Worm (Caenorhabditis elegans) whole organism, L2 larva: ENCODE results near the gene C44B12.3.

Experiments
- C34F6.9 ChIP-seq: fragments of 150-350 bp; optimal IDR thresholded peaks from 2 replicates; lab custom pipeline; 2014; ENCODE audit warnings: missing biosample characterization, missing genetic modification characterization
- F13H6.1 ChIP-seq: sonication (generic microtip); optimal IDR thresholded peaks from 2 replicates; lab custom pipeline; 2016; ENCODE audit warnings: missing genetic modification characterization, missing compliant biosample characterization
- Y55F3AM.14 ChIP-seq: fragments of 200-800 bp; sonication (Bioruptor generic); optimal IDR thresholded peaks from 2 replicates; lab custom pipeline; 2018; ENCODE audit warnings: mild to moderate bottlenecking, missing genetic modification characterization, missing compliant biosample characterization
- ZK546.5 ChIP-seq: sonication (generic microtip); optimal IDR thresholded peaks from 2 replicates; lab custom pipeline; 2017; ENCODE audit warnings: missing biosample characterization, missing genetic modification characterization
- alr-1 ChIP-seq: fragments of 150-350 bp; optimal IDR thresholded peaks from 2 replicates; lab custom pipeline; 2014; ENCODE audit warnings: missing biosample characterization, missing genetic modification characterization
- aly-2 ChIP-seq: fragments of 150-350 bp; optimal IDR thresholded peaks from 2 replicates; lab custom pipeline; 2014; ENCODE audit warnings: missing biosample characterization, missing genetic modification characterization
- ama-1 ChIP-seq: fragments of 150-350 bp; optimal IDR thresholded peaks from 2 replicates; lab custom pipeline; 2018; ENCODE audit warnings: inconsistent platforms
- ceh-16 ChIP-seq: fragments of 150-350 bp; optimal IDR thresholded peaks from 2 replicates; lab custom pipeline; 2014; ENCODE audit warnings: missing biosample characterization, missing genetic modification characterization
- dmd-4 ChIP-seq: sonication (generic microtip); optimal IDR thresholded peaks from 2 replicates; lab custom pipeline; 2017; ENCODE audit warnings: missing biosample characterization, missing genetic modification characterization
- egl-27 ChIP-seq: sonication (generic microtip); optimal IDR thresholded peaks from 3 replicates; lab custom pipeline; 2017; ENCODE audit warnings: missing biosample characterization, missing genetic modification reagents, missing genetic modification characterization
- elt-1 ChIP-seq: fragments of 150-350 bp; optimal IDR thresholded peaks from 2 replicates; lab custom pipeline; 2014; ENCODE audit warnings: missing biosample characterization, missing genetic modification characterization
- elt-3 ChIP-seq: sonication (generic microtip); optimal IDR thresholded peaks from 2 replicates; lab custom pipeline; 2017; ENCODE audit warnings: missing biosample characterization, missing genetic modification characterization
- fos-1 ChIP-seq: fragments of 150-350 bp; optimal IDR thresholded peaks from 2 replicates; lab custom pipeline; 2014; ENCODE audit warnings: missing biosample characterization, missing genetic modification characterization
- gmeb-1 ChIP-seq: fragments of 150-350 bp; optimal IDR thresholded peaks from 2 replicates; lab custom pipeline; 2014; ENCODE audit warnings: missing biosample characterization, missing genetic modification characterization
- lin-11 ChIP-seq: fragments of 150-350 bp; sonication (generic microtip); optimal IDR thresholded peaks from 2 replicates; lab custom pipeline; 2014; ENCODE audit warnings: missing biosample characterization, missing genetic modification characterization, inconsistent platforms, mixed read lengths
- lin-39 ChIP-seq: fragments of 150-350 bp; optimal IDR thresholded peaks from 2 replicates; lab custom pipeline; 2014; ENCODE audit warnings: missing biosample characterization, missing genetic modification reagents, missing genetic modification characterization
- lsy-2 ChIP-seq, 2 experiments: fragments of 150-350 bp in 1 of 2; sonication (generic microtip) in 1 of 2; optimal IDR thresholded peaks; 2 replicates each; lab custom pipeline; 2014 to 2017; ENCODE audit warnings: missing biosample characterization in 2 of 2, missing genetic modification characterization in 2 of 2
- mab-5 ChIP-seq: fragments of 150-350 bp; optimal IDR thresholded peaks from 2 replicates; lab custom pipeline; 2014; ENCODE audit warnings: missing biosample characterization, missing genetic modification characterization
- mbf-1 ChIP-seq: sonication (generic microtip); optimal IDR thresholded peaks from 2 replicates; lab custom pipeline; 2017; ENCODE audit warnings: missing biosample characterization, missing genetic modification characterization
- mdl-1 ChIP-seq, 2 experiments: fragments of 150-350 bp in 1 of 2; sonication (generic microtip) in 1 of 2; optimal IDR thresholded peaks; 2 replicates each; lab custom pipeline; 2017; ENCODE audit warnings: missing biosample characterization in 2 of 2, missing genetic modification characterization in 2 of 2
- nhr-11 ChIP-seq: fragments of 150-350 bp; optimal IDR thresholded peaks from 2 replicates; lab custom pipeline; 2014; ENCODE audit warnings: missing biosample characterization, missing genetic modification characterization
- nhr-129 ChIP-seq: fragments of 150-350 bp; optimal IDR thresholded peaks from 2 replicates; lab custom pipeline; 2014; ENCODE audit warnings: missing biosample characterization, missing genetic modification characterization
- nhr-21 ChIP-seq: fragments of 150-350 bp; optimal IDR thresholded peaks from 2 replicates; lab custom pipeline; 2014; ENCODE audit warnings: missing biosample characterization, missing genetic modification characterization
- nhr-23 ChIP-seq: fragments of 150-350 bp; optimal IDR thresholded peaks from 2 replicates; lab custom pipeline; 2014; ENCODE audit warnings: missing biosample characterization, missing genetic modification reagents, missing genetic modification characterization
- nhr-25 ChIP-seq: fragments of 150-350 bp; sonication (generic microtip); optimal IDR thresholded peaks from 3 replicates; lab custom pipeline; 2014; ENCODE audit warnings: missing biosample characterization, missing genetic modification characterization
- nhr-6 ChIP-seq: fragments of 150-350 bp; optimal IDR thresholded peaks from 2 replicates; lab custom pipeline; 2014; ENCODE audit warnings: missing biosample characterization, missing genetic modification characterization
- nhr-77 ChIP-seq: fragments of 150-350 bp; optimal IDR thresholded peaks from 2 replicates; lab custom pipeline; 2014; ENCODE audit warnings: missing biosample characterization, missing genetic modification characterization
- peb-1 ChIP-seq: fragments of 150-350 bp; optimal IDR thresholded peaks from 2 replicates; lab custom pipeline; 2014; ENCODE audit warnings: missing biosample characterization, missing genetic modification characterization
- sem-4 ChIP-seq: fragments of 150-350 bp; optimal IDR thresholded peaks from 2 replicates; lab custom pipeline; 2014; ENCODE audit warnings: missing biosample characterization, missing genetic modification reagents, missing genetic modification characterization
- sma-9 ChIP-seq, 2 experiments: fragments of 150-350 bp in 1 of 2; sonication (generic microtip) in 1 of 2; optimal IDR thresholded peaks; 2 replicates each; lab custom pipeline; 2014 to 2016; ENCODE audit warnings: missing genetic modification characterization in 2 of 2, mild to moderate bottlenecking in 1 of 2, missing biosample characterization in 1 of 2, missing compliant biosample characterization in 1 of 2, missing genetic modification reagents in 1 of 2, moderate library complexity in 1 of 2
- unc-39 ChIP-seq: fragments of 150-350 bp; optimal IDR thresholded peaks from 2 replicates; lab custom pipeline; 2014; ENCODE audit warnings: missing biosample characterization, missing genetic modification characterization
- unc-55 ChIP-seq: fragments of 150-350 bp; sonication (generic microtip); optimal IDR thresholded peaks from 3 replicates; lab custom pipeline; 2014; ENCODE audit warnings: missing biosample characterization, missing genetic modification reagents, missing genetic modification characterization
- unc-62 ChIP-seq: fragments of 150-350 bp; optimal IDR thresholded peaks from 2 replicates; lab custom pipeline; 2014; ENCODE audit warnings: missing biosample characterization, missing genetic modification reagents, missing genetic modification characterization
- zag-1 ChIP-seq: fragments of 150-350 bp; optimal IDR thresholded peaks from 2 replicates; lab custom pipeline; 2014; ENCODE audit warnings: missing biosample characterization, missing genetic modification characterization
- ztf-1 ChIP-seq: fragments of 200-800 bp; sonication (Bioruptor generic); conservative IDR thresholded peaks from 2 replicates; pipeline ENCODE4 v1.3.6; 2022; ENCODE audit warnings: missing genetic modification characterization, missing compliant biosample characterization
- ztf-11 ChIP-seq: sonication (generic microtip); optimal IDR thresholded peaks from 2 replicates; lab custom pipeline; 2017; ENCODE audit warnings: missing biosample characterization, missing genetic modification characterization

The C44B12.3 gene

DNA sequence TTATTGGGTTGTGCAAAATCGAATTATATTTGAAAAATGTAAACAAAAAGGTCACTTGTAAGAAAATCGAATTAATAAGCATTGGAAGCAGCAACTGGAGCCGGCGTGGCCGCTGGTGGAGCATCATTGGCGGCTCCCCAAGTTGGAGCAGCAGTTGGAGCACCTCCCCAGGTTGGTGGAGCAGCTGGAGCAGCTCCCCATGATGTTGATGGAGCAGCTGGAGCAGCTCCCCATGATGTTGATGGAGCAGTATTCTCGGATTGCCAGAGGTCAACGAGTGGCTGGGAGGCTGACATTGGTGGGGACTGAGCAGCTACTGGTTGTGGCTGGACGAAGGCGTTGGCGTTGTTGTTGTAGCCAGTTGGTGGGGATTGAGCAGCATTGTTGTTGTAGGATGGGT is 16.9 kb downstream of the C44B12.3 start:
- TF ChIP-seq aly-2, result no peak
- no peak for TF ChIP-seq ZK546.5 (tag; lab: Kevin White, UChicago)
- no peak for TF ChIP-seq ztf-11
- no peak for TF ChIP-seq lin-39 (tag; lab: Kevin White, UChicago)
- TF ChIP-seq Y55F3AM.14 (GFP tag; lab: Kevin White, UChicago), result no peak
- no peak for TF ChIP-seq mbf-1 (tag; lab: Kevin White, UChicago)
- TF ChIP-seq sma-9 (GFP tag; optimal IDR thresholded peaks at IDR 0.05; lab: Kevin White, UChicago), result no peak
- TF ChIP-seq sma-9 (tag; optimal IDR thresholded peaks at IDR 0.05; lab: Kevin White, UChicago), result no peak
- TF ChIP-seq lsy-2 (tag; optimal IDR thresholded peaks at IDR 0.05; lab: Kevin White, UChicago), result no peak
- TF ChIP-seq mdl-1 (tag; optimal IDR thresholded peaks at IDR 0.05; lab: Kevin White, UChicago), result no peak
- no peak for TF ChIP-seq nhr-129 (tag; lab: Kevin White, UChicago)
- TF ChIP-seq dmd-4 (tag; lab: Kevin White, UChicago), result no peak
- TF ChIP-seq C34F6.9 (tag; lab: Kevin White, UChicago), result no peak
- no peak for TF ChIP-seq fos-1 (tag; lab: Kevin White, UChicago)
- TF ChIP-seq nhr-25 (tag; lab: Kevin White, UChicago), result no peak
- no peak for TF ChIP-seq peb-1
- no peak for TF ChIP-seq ztf-1 (GFP tag; lab: Robert Waterston, UW)
- no peak for TF ChIP-seq zag-1 (tag; lab: Kevin White, UChicago)
- no peak for TF ChIP-seq alr-1 (tag; lab: Kevin White, UChicago)
- TF ChIP-seq mab-5 (tag; lab: Kevin White, UChicago), result no peak

DNA sequence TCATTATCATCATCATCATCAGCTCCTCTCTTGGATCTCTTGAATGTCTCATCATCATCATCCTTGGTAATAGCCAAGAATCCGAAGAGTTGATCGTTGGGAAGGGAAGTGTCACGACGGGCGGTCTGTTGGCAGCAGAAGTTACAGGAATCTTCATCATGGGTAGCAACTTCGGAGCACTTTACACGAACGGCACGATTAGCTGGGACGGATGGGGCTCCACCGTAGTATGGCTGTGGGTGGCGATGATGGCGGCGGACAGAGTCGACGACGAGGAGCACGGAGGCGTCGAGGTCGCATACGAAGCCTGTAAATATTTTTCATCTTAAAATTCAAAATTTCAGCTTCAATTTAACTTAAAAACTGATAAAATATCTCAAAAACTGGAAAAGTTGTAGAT is 18.8 kb downstream of the C44B12.3 start:
- TF ChIP-seq gmeb-1, result no peak
- no peak for TF ChIP-seq unc-62 (GFP tag; lab: Kevin White, UChicago)
- no peak for TF ChIP-seq nhr-129 (tag; lab: Kevin White, UChicago)
- no peak for TF ChIP-seq sem-4
- no peak for TF ChIP-seq mab-5 (tag; lab: Kevin White, UChicago)
- TF ChIP-seq nhr-6 (tag; lab: Kevin White, UChicago), result no peak
- no peak for TF ChIP-seq nhr-25 (tag; lab: Kevin White, UChicago)
- TF ChIP-seq lin-11 (tag; lab: Kevin White, UChicago), result no peak
- TF ChIP-seq dmd-4 (tag; lab: Kevin White, UChicago), result no peak
- no peak for TF ChIP-seq ZK546.5 (tag; lab: Kevin White, UChicago)
- TF ChIP-seq nhr-77 (tag; lab: Kevin White, UChicago), result no peak
- no peak for TF ChIP-seq egl-27
- no peak for TF ChIP-seq peb-1
- TF ChIP-seq unc-55, result no peak
- no peak for TF ChIP-seq unc-39 (tag; lab: Kevin White, UChicago)
- no peak for TF ChIP-seq ztf-11
- no peak for TF ChIP-seq nhr-23 (tag; lab: Kevin White, UChicago)
- TF ChIP-seq, all 48 proteins: peak for 0

- no peak for TF ChIP-seq aly-2
- TF ChIP-seq mab-5 (tag; lab: Kevin White, UChicago), result no peak
- TF ChIP-seq alr-1 (tag; lab: Kevin White, UChicago), result no peak
- no peak for TF ChIP-seq Y55F3AM.14 (GFP tag; lab: Kevin White, UChicago)
- no peak for TF ChIP-seq nhr-21 (tag; lab: Kevin White, UChicago)
- TF ChIP-seq nhr-11, result no peak
- no peak for TF ChIP-seq lsy-2 (tag; optimal IDR thresholded peaks at IDR 0.05; lab: Kevin White, UChicago)
- no peak for TF ChIP-seq unc-62 (GFP tag; lab: Kevin White, UChicago)
- TF ChIP-seq unc-55, result no peak
- no peak for TF ChIP-seq ZK546.5 (tag; lab: Kevin White, UChicago)
- TF ChIP-seq ztf-1 (GFP tag; lab: Robert Waterston, UW), result no peak
- no peak for TF ChIP-seq elt-1 (tag; lab: Kevin White, UChicago)
Measured at ce11 chrIV:1124741-1125140, 20.2 kb downstream of the C44B12.3 start, which contains the start of gene perm-4. Gene perm-4 (minus strand): TSS chrIV:1125107.

DNA sequence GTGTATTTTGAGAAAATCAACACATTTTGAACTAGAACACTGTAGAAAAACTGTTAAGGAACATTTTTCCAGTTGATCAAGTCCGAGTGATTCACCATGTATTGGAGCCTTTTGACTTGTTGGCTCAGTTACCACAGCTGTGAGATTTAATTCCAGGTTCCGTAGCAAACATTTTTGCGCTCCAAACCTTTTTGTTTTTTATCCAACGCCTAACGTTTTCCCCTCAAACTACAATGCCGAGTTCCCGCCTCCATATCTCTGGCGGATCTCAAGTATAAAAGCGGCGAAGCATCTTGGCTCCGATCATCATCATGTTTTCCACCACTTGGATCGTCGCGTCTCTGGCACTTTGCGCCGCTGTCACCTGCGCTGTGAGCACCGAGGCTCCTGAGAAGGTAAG is 21.9 kb downstream of the C44B12.3 start, which contains the start of gene perm-2:
Gene perm-2, plus strand, starts transcription at position 301 of the 400 bp plus-strand sequence.
- no peak for TF ChIP-seq F13H6.1
- TF ChIP-seq ceh-16 (tag; lab: Kevin White, UChicago), result no peak
- no peak for TF ChIP-seq Y55F3AM.14 (GFP tag; lab: Kevin White, UChicago)
- no peak for TF ChIP-seq ama-1 (lab: Kevin White, UChicago)
- no peak for TF ChIP-seq mbf-1 (tag; lab: Kevin White, UChicago)
- no peak for TF ChIP-seq nhr-11
- TF ChIP-seq C34F6.9 (tag; lab: Kevin White, UChicago), result no peak
- no peak for TF ChIP-seq unc-55
- TF ChIP-seq nhr-77 (tag; lab: Kevin White, UChicago), result no peak
- TF ChIP-seq lin-39 (tag; lab: Kevin White, UChicago), result no peak
- no peak for TF ChIP-seq dmd-4 (tag; lab: Kevin White, UChicago)
- no peak for TF ChIP-seq nhr-25 (tag; lab: Kevin White, UChicago)
- no peak for TF ChIP-seq elt-3 (tag; lab: Kevin White, UChicago)
- TF ChIP-seq nhr-6 (tag; lab: Kevin White, UChicago), result no peak
- no peak for TF ChIP-seq zag-1 (tag; lab: Kevin White, UChicago)
- TF ChIP-seq unc-39 (tag; lab: Kevin White, UChicago), result no peak
- TF ChIP-seq nhr-21 (tag; lab: Kevin White, UChicago), result no peak
- TF ChIP-seq, all 48 proteins: peak for 0
